Fruit fly (Drosophila melanogaster) whole organism, pupa: ENCODE data around the gene CG2182.

Experiments used
- CG10348 ChIP-seq: fragments of 200-800 bp; sonication (Bioruptor generic); IDR thresholded peaks from 2 replicates; pipeline ENCODE4 v1.3.6; 2022; ENCODE audit warnings: missing biosample characterization, missing genetic modification characterization
- CG12605 ChIP-seq: fragments of 200-800 bp; sonication (Bioruptor generic); IDR thresholded peaks from 2 replicates; pipeline ENCODE4 v1.3.6; 2022; ENCODE audit warnings: missing biosample characterization, missing genetic modification characterization
- CG13204 ChIP-seq: fragments of 200-800 bp; sonication (Bioruptor generic); optimal IDR thresholded peaks from 2 replicates; lab custom pipeline; 2018; ENCODE audit warnings: missing biosample characterization, mild to moderate bottlenecking, missing genetic modification characterization, moderate library complexity
- CG14655 ChIP-seq: fragments of 200-800 bp; sonication (Bioruptor generic); optimal IDR thresholded peaks from 3 replicates; lab custom pipeline; 2017; ENCODE audit warnings: mild to moderate bottlenecking, missing biosample characterization, missing genetic modification reagents, missing genetic modification characterization
- CG15710 ChIP-seq: fragments of 200-800 bp; sonication (Bioruptor generic); optimal IDR thresholded peaks from 2 replicates; lab custom pipeline; 2018; ENCODE audit warnings: missing biosample characterization, mild to moderate bottlenecking, missing genetic modification characterization, moderate library complexity
- CG17806 ChIP-seq: fragments of 200-800 bp; sonication (Bioruptor generic); optimal IDR thresholded peaks from 2 replicates; lab custom pipeline; 2018; ENCODE audit warnings: missing biosample characterization, mild to moderate bottlenecking, missing genetic modification characterization, moderate library complexity
- CG32121 ChIP-seq: fragments of 200-800 bp; sonication (Bioruptor generic); IDR thresholded peaks from 2 replicates; pipeline ENCODE4 v1.3.6; 2022; ENCODE audit warnings: missing biosample characterization, missing genetic modification characterization
- CG34367 ChIP-seq: fragments of 200-800 bp; sonication (Bioruptor generic); optimal IDR thresholded peaks from 2 replicates; lab custom pipeline; 2018; ENCODE audit warnings: missing biosample characterization, mild to moderate bottlenecking, missing genetic modification characterization
- CG4496 ChIP-seq: fragments of 200-800 bp; sonication (Bioruptor generic); IDR thresholded peaks from 3 replicates; pipeline ENCODE4 v1.3.6; 2022; ENCODE audit warnings: missing biosample characterization, missing genetic modification characterization
- CG8159 ChIP-seq: fragments of 200-800 bp; sonication (Bioruptor generic); optimal IDR thresholded peaks from 3 replicates; lab custom pipeline; 2018; ENCODE audit warnings: missing biosample characterization, mild to moderate bottlenecking, missing genetic modification characterization, moderate library complexity
- CG8301 ChIP-seq: fragments of 200-800 bp; sonication (Bioruptor generic); optimal IDR thresholded peaks from 2 replicates; lab custom pipeline; 2018; ENCODE audit warnings: missing biosample characterization, mild to moderate bottlenecking, missing genetic modification characterization
- CG9948 ChIP-seq: fragments of 200-800 bp; sonication (Bioruptor generic); optimal IDR thresholded peaks from 2 replicates; lab custom pipeline; 2018; ENCODE audit warnings: missing biosample characterization, mild to moderate bottlenecking, missing genetic modification characterization, moderate library complexity
- D1 ChIP-seq: fragments of 200-800 bp; sonication (Bioruptor generic); optimal IDR thresholded peaks from 2 replicates; lab custom pipeline; 2018; ENCODE audit warnings: missing biosample characterization, mild to moderate bottlenecking, missing genetic modification characterization, moderate library complexity
- EcR ChIP-seq: fragments of 200-800 bp; sonication (Bioruptor generic); optimal IDR thresholded peaks from 3 replicates; lab custom pipeline; 2019; ENCODE audit warnings: missing biosample characterization, missing genetic modification characterization, mild to moderate bottlenecking, moderate library complexity, missing genetic modification reagents
- Ets98B ChIP-seq: fragments of 200-800 bp; sonication (Bioruptor generic); IDR thresholded peaks from 2 replicates; pipeline ENCODE4 v1.3.6; 2022; ENCODE audit warnings: missing biosample characterization, missing genetic modification characterization
- Pif1A ChIP-seq: fragments of 200-800 bp; sonication (Bioruptor generic); optimal IDR thresholded peaks from 3 replicates; lab custom pipeline; 2016; ENCODE audit warnings: missing biosample characterization, missing genetic modification characterization
- Pif1B ChIP-seq: fragments of 200-800 bp; sonication (Bioruptor generic); optimal IDR thresholded peaks from 3 replicates; lab custom pipeline; 2016; ENCODE audit warnings: missing biosample characterization, missing genetic modification characterization
- Snoo ChIP-seq: fragments of 200-800 bp; sonication (Bioruptor generic); optimal IDR thresholded peaks from 3 replicates; lab custom pipeline; 2017; ENCODE audit warnings: missing biosample characterization, mild to moderate bottlenecking, missing genetic modification characterization, inconsistent platforms
- fd96Ca ChIP-seq: fragments of 200-800 bp; sonication (Bioruptor generic); IDR thresholded peaks from 3 replicates; pipeline ENCODE4 v1.3.6; 2022; ENCODE audit warnings: missing biosample characterization, missing genetic modification characterization
- gl ChIP-seq: fragments of 200-800 bp; sonication (Bioruptor generic); optimal IDR thresholded peaks from 2 replicates; lab custom pipeline; 2018; ENCODE audit warnings: missing biosample characterization, mild to moderate bottlenecking, missing genetic modification characterization
- rn ChIP-seq: fragments of 200-800 bp; sonication (Bioruptor generic); IDR thresholded peaks from 2 replicates; pipeline ENCODE4 v1.3.6; 2022; ENCODE audit warnings: missing biosample characterization, missing genetic modification characterization

The CG2182 gene

DNA sequence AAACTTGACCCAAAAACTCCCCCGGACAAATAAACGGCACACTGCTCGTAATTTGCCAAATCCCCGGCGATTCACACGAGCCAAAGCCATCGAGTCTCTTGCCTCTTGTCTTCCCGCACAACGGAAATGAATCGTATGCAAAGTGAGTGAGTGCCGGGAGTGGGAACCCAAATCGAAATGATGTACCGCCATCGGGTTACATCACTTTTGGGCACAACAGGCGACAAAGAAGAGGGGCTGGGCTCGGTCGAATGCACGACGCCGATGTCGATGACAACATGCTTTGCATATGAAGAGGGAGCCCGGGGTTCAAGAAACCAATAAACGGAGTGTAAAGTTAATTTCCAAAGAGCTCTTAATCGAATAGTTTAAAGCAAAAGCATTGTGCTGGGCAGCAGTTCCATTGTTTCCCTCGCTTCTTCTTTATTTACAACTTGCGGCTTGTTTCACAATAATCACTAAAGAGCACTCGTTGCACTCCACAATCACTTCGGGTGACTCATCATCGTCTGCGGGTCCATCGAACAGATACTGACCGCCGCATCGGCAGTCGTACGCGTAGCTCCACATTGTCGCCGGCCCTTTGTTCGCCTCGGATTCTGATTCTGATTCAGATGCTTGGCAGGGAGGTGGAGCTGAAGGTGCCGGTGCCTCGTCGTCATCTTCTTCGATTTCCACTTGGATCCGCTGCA, 37.9 kb downstream of the CG2182 start:
- no peak for TF ChIP-seq rn (GFP tag; lab: Robert Waterston, UW)
- TF ChIP-seq Pif1A (GFP tag; lab: Kevin White, UChicago), result peak; percentile 4
- peak; percentile 4 for TF ChIP-seq CG8301
- TF ChIP-seq CG34367 (tag; lab: Kevin White, UChicago), result peak; percentile 18
- TF ChIP-seq CG8159 (tag; lab: Kevin White, UChicago), result peak; percentile 27
- peak; percentile 14 for TF ChIP-seq CG14655 (GFP tag; lab: Kevin White, UChicago)
- no peak for TF ChIP-seq CG10348 (GFP tag; lab: Robert Waterston, UW)
- TF ChIP-seq CG4496, result peak; percentile 42; the same call in 1 of the 3 replicates
- peak; percentile 77 for TF ChIP-seq CG13204 (GFP tag; lab: Kevin White, UChicago)
- TF ChIP-seq CG12605 (GFP tag; lab: Robert Waterston, UW), result peak; percentile 50
- TF ChIP-seq fd96Ca (GFP tag; lab: Robert Waterston, UW), result 0 out of 3 replicates have a peak, but pooled peaks have one; percentile 45
- TF ChIP-seq EcR (GFP tag; lab: Kevin White, UChicago), result peak; percentile 94
- TF ChIP-seq Snoo, result no peak
- no peak; the same call in 1 of the 2 replicates for TF ChIP-seq Ets98B (GFP tag; lab: Robert Waterston, UW)
- peak; percentile 82 for TF ChIP-seq gl (tag; lab: Kevin White, UChicago)
- TF ChIP-seq Pif1B (GFP tag; lab: Kevin White, UChicago), result no peak
- TF ChIP-seq, all 21 proteins: peak for 11

DNA sequence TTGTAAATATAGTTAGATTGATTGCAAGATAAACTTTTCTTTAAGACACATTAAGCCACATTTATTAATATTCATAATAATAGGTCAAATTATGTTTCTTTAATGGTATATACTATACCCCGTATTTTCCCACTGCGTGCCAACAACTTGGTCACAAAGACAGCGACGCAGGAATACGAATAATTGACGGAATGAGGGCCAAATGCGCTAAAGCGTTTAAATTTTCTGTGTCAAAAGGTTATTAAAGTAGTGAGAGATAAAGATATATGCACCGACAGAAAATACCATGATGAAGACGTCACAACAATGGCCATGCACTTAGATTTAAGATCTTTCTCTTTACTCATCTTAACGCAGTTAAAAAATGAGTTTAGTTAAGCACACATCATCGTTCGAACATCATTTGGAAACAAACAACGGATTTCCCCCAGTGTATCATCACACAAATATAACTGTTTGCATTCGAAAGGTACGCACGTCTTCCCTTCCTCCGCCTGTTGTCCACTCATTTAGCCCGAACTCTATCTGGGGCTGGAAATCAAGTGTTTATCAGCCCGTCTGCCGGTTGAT, 39.2 kb downstream of the CG2182 start:
- TF ChIP-seq CG13204 (GFP tag; lab: Kevin White, UChicago), result no peak
- TF ChIP-seq CG4496, result 0 out of 3 replicates have a peak, but pooled peaks have one; percentile 45
- TF ChIP-seq CG12605 (GFP tag; lab: Robert Waterston, UW), result peak; percentile 30
- no peak for TF ChIP-seq EcR (GFP tag; lab: Kevin White, UChicago)
- no peak for TF ChIP-seq CG10348 (GFP tag; lab: Robert Waterston, UW)
- peak; percentile 60 for TF ChIP-seq Snoo
- peak; percentile 14 for TF ChIP-seq gl (tag; lab: Kevin White, UChicago)
- peak; percentile 70 for TF ChIP-seq CG8159 (tag; lab: Kevin White, UChicago)
- no peak; the same call in 1 of the 2 replicates for TF ChIP-seq Ets98B (GFP tag; lab: Robert Waterston, UW)
- TF ChIP-seq CG9948 (tag; lab: Kevin White, UChicago), result peak; percentile 41
- TF ChIP-seq CG8301, result peak; percentile 58
- peak; percentile 61 for TF ChIP-seq Pif1A (GFP tag; lab: Kevin White, UChicago)
- peak; percentile 45 for TF ChIP-seq CG17806 (tag; lab: Kevin White, UChicago)
- peak; percentile 33; the same call in 1 of the 2 replicates for TF ChIP-seq CG32121 (GFP tag; lab: Robert Waterston, UW)
- peak; percentile 64; the same call in 1 of the 3 replicates for TF ChIP-seq fd96Ca (GFP tag; lab: Robert Waterston, UW)
- peak; percentile 79 for TF ChIP-seq CG14655 (GFP tag; lab: Kevin White, UChicago)
- TF ChIP-seq CG15710 (tag; lab: Kevin White, UChicago), result peak; percentile 60
- TF ChIP-seq CG34367 (tag; lab: Kevin White, UChicago), result peak; percentile 30
- peak; percentile 51 for TF ChIP-seq rn (GFP tag; lab: Robert Waterston, UW)
- TF ChIP-seq Pif1B (GFP tag; lab: Kevin White, UChicago), result peak; percentile 34
- no peak for TF ChIP-seq D1

DNA sequence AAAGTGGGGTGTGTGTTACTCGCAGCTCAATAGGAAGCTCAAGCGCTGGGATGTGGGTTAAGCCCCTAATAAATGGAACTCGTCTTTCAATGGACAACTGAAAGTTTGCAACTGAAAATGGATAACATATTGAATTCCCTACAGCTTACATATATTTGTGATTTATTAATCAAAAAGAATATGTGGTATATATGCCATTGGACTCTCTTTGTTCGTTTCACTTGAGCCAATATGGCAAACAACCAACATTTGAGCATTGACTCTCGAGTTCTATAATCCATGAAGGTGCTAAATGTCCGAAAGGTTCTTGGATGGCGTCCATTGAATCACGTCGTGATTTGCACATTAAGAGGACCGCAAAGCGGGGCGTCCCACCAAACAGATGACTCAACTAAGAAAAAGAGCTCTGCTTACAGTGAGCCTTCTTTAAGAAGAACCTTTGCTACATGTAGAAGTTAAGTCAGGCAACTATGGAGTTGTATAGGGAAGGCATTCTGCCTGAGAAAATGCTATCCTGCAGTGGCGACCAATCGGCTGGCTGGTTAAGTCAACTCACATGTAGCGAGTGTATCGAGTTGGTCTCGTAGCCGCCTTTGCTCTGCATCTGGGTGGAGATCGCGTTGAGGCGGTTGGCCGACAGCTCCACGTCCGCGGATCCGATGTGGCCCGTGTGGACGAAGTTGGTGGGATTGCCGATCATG, 41.6 kb downstream of the CG2182 start:
- no peak for TF ChIP-seq CG10348 (GFP tag; lab: Robert Waterston, UW)
- TF ChIP-seq CG34367 (tag; lab: Kevin White, UChicago), result no peak
- TF ChIP-seq CG17806 (tag; lab: Kevin White, UChicago), result peak; percentile 22
- TF ChIP-seq EcR (GFP tag; lab: Kevin White, UChicago), result no peak
- no peak for TF ChIP-seq CG13204 (GFP tag; lab: Kevin White, UChicago)
- TF ChIP-seq CG8159 (tag; lab: Kevin White, UChicago), result peak; percentile 34
- TF ChIP-seq D1, result no peak
- TF ChIP-seq Pif1B (GFP tag; lab: Kevin White, UChicago), result no peak
- peak; percentile 22 for TF ChIP-seq Snoo
- peak; percentile 53 for TF ChIP-seq CG8301
- TF ChIP-seq CG12605 (GFP tag; lab: Robert Waterston, UW), result no peak
- peak; percentile 32 for TF ChIP-seq CG9948 (tag; lab: Kevin White, UChicago)
- no peak for TF ChIP-seq rn (GFP tag; lab: Robert Waterston, UW)
- TF ChIP-seq CG15710 (tag; lab: Kevin White, UChicago), result peak; percentile 50
- peak; percentile 56 for TF ChIP-seq CG32121 (GFP tag; lab: Robert Waterston, UW)
- TF ChIP-seq fd96Ca (GFP tag; lab: Robert Waterston, UW), result peak; percentile 63
- TF ChIP-seq Pif1A (GFP tag; lab: Kevin White, UChicago), result peak; percentile 16
- no peak for TF ChIP-seq CG14655 (GFP tag; lab: Kevin White, UChicago)
- TF ChIP-seq gl (tag; lab: Kevin White, UChicago), result peak; percentile 7
- TF ChIP-seq CG4496, result peak; percentile 46; the same call in 2 of the 3 replicates
- TF ChIP-seq Ets98B (GFP tag; lab: Robert Waterston, UW), result peak; percentile 55

DNA sequence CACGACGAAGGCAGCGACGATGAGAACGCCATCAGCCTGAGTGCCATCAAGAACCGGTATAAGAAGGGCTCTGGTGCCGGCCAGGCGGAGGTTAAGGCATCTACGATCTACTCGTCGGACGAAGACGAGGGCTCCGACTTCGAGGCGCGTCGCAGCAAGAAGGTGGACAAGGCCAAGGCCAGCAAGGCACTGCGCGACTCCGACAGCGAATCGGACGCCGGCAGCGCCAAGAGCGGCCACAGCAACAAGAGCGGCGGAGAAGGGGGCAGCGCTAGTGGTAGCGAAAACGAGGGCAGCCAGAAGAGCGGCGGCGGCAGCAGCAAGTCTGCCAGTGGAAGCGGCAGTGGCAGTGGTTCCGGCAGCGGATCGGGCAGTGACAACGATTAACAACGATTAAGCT, 44.2 kb downstream of the CG2182 start:
- TF ChIP-seq EcR (GFP tag; lab: Kevin White, UChicago) (peak; percentile 85), CG13204 (GFP tag; lab: Kevin White, UChicago) (peak; percentile 79), CG17806 (tag; lab: Kevin White, UChicago) (no peak)
